Worm (Caenorhabditis elegans): ENCODE measurements around the gene F41H10.2.

Gene F41H10.2

DNA sequence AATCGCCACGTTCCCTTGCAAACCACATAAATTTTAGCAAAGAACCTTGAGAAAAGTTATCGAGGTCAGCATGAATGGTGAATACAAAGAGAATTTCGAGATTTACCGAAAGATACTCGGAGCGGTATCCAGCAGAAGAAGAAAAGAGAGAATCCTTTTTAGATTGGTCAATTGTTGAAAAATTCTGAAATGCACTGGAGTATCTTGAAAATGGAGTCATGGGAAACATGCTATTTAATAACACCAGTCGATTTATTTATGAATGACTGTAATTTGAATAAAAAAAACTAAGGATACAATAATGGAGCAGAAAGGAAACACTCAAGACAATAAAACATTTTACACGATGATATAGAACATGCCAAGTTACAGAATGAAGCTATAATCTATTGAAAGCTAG, 8.5 kb downstream of the F41H10.2 start:
- no peak for TF ChIP-seq madf-10 (tag; optimal IDR thresholded peaks at IDR 0.05)
- peak; percentile 39 for TF ChIP-seq F33H1.4 (GFP tag; IDR thresholded peaks at IDR 0.05)
- peak; percentile 32 for TF ChIP-seq lsl-1 (GFP tag; optimal IDR thresholded peaks at IDR 0.05)
- no peak for TF ChIP-seq hlh-26 (GFP tag; conservative IDR thresholded peaks at IDR 0.05)
- TF ChIP-seq tbp1 (GFP tag; optimal IDR thresholded peaks at IDR 0.05), result peak; percentile 22
- TF ChIP-seq madf-6 (GFP tag; IDR thresholded peaks at IDR 0.05), result peak; percentile 64; the same call in 1 of the 2 replicates
- peak; percentile 18 for TF ChIP-seq snpc-4 (GFP tag; optimal IDR thresholded peaks at IDR 0.05)
- TF ChIP-seq snpc-4 (tag; optimal IDR thresholded peaks at IDR 0.05), result peak in 3 of 4 experiments; percentile 6 to 85 (median 42)
- peak; percentile 14; the same call in 1 of the 2 replicates for TF ChIP-seq ceh-100 (GFP tag; IDR thresholded peaks at IDR 0.05)
- peak; percentile 45; the same call in 1 of the 2 replicates for TF ChIP-seq mcd-1 (GFP tag; IDR thresholded peaks at IDR 0.05)
- no peak for TF ChIP-seq lin-35 (GFP tag; optimal IDR thresholded peaks at IDR 0.05)
- no peak for TF ChIP-seq F23B12.7 (tag; optimal IDR thresholded peaks at IDR 0.05; ENCODE audit: insufficient read depth)
- no peak for TF ChIP-seq attf-5 (GFP tag; optimal IDR thresholded peaks at IDR 0.05)
- no peak for TF ChIP-seq let-607 (tag; optimal IDR thresholded peaks at IDR 0.05)
- no peak for TF ChIP-seq K11D2.4 (GFP tag; IDR thresholded peaks at IDR 0.05)
- TF ChIP-seq snpc-3.4 (tag; optimal IDR thresholded peaks at IDR 0.05), result peak; percentile 28
- TF ChIP-seq Y53G8AR.9 (GFP tag; conservative IDR thresholded peaks at IDR 0.05), result peak; percentile 73
- peak; percentile 73 for TF ChIP-seq hsf-1 (GFP tag; IDR thresholded peaks at IDR 0.05)
- peak; percentile 82 for TF ChIP-seq B0336.3 (GFP tag; IDR thresholded peaks at IDR 0.05)
- no peak for TF ChIP-seq ceh-40 (GFP tag; IDR thresholded peaks at IDR 0.05)
- TF ChIP-seq pbrm-1 (GFP tag; IDR thresholded peaks at IDR 0.05), result 0 out of 2 replicates have a peak, but pooled peaks have one; percentile 13
- TF ChIP-seq Y56A3A.18 (GFP tag; IDR thresholded peaks at IDR 0.05), result 0 out of 2 replicates have a peak, but pooled peaks have one; percentile 27
- peak; percentile 19 for TF ChIP-seq xnd-1 (tag; optimal IDR thresholded peaks at IDR 0.05)
- peak; percentile 24 for TF ChIP-seq tlf-1 (GFP tag; optimal IDR thresholded peaks at IDR 0.05)
- TF ChIP-seq snpc-1.3 (tag; optimal IDR thresholded peaks at IDR 0.05; ENCODE audit: insufficient read depth), result peak; percentile 71
- TF ChIP-seq ama-1 (optimal IDR thresholded peaks at IDR 0.05), result no peak
- peak in 1 of 2 experiments; percentile 92 for TF ChIP-seq ama-1 (GFP tag; optimal IDR thresholded peaks at IDR 0.05)
- TF ChIP-seq ceh-58 (GFP tag; IDR thresholded peaks at IDR 0.05), result 0 out of 2 replicates have a peak, but pooled peaks have one; percentile 51
- peak; percentile 70; the same call in 1 of the 2 replicates for TF ChIP-seq ekl-4 (GFP tag; IDR thresholded peaks at IDR 0.05)
- TF ChIP-seq hrde-1 (tag; optimal IDR thresholded peaks at IDR 0.05; ENCODE audit: borderline replicate concordance), result peak; percentile 67
- no peak for TF ChIP-seq somi-1 (GFP tag; optimal IDR thresholded peaks at IDR 0.05)
- TF ChIP-seq C17E4.6 (GFP tag; IDR thresholded peaks at IDR 0.05), result no peak
- peak; percentile 15 for TF ChIP-seq chd-7 (tag; optimal IDR thresholded peaks at IDR 0.05)
- peak; percentile 57 for TF ChIP-seq lin-54 (GFP tag; optimal IDR thresholded peaks at IDR 0.05)
- peak; percentile 48 for TF ChIP-seq F49E8.2 (tag; optimal IDR thresholded peaks at IDR 0.05; ENCODE audit: insufficient read depth)
- peak; percentile 84 for TF ChIP-seq attf-6 (GFP tag; IDR thresholded peaks at IDR 0.05)

ce11 chrIV:5391507-5392057, 10.1 kb downstream of the F41H10.2 start, which contains the start of the genes htp-1 and ZK616.5:
htp-1 (minus strand) TSS chrIV:5391557.
ZK616.5 (plus strand) TSS chrIV:5391929.
- TF ChIP-seq ztf-6 (GFP tag; IDR thresholded peaks at IDR 0.05) (no peak), F33H1.4 (GFP tag; IDR thresholded peaks at IDR 0.05) (peak; percentile 67), lsl-1 (GFP tag; optimal IDR thresholded peaks at IDR 0.05) (peak; percentile 79), F49E8.2 (tag; optimal IDR thresholded peaks at IDR 0.05; ENCODE audit: insufficient read depth) (peak; percentile 7), mes-4 (tag; optimal IDR thresholded peaks at IDR 0.05) (no peak), let-607 (tag; optimal IDR thresholded peaks at IDR 0.05) (no peak), madf-6 (GFP tag; IDR thresholded peaks at IDR 0.05) (peak; percentile 41; the same call in 1 of the 2 replicates), attf-6 (GFP tag; IDR thresholded peaks at IDR 0.05) (no peak), sdz-38 (tag; optimal IDR thresholded peaks at IDR 0.05) (no peak), snpc-4 (GFP tag; optimal IDR thresholded peaks at IDR 0.05) (no peak), snpc-4 (tag; optimal IDR thresholded peaks at IDR 0.05) (peak in 3 of 4 experiments; percentile 19 to 67 (median 63)), tbx-9 (tag; optimal IDR thresholded peaks at IDR 0.05; ENCODE audit: borderline replicate concordance) (no peak), bed-1 (GFP tag; IDR thresholded peaks at IDR 0.05) (no peak)
